Worm (Caenorhabditis elegans) whole organism, young adult: ENCODE data around the gene pmp-2.

Experiments
- Y53G8AR.9 ChIP-seq: fragments of 200-800 bp; sonication (Bioruptor generic); conservative IDR thresholded peaks from 2 replicates; pipeline ENCODE4 v1.3.6; 2022; ENCODE audit warnings: missing genetic modification reagents, missing genetic modification characterization, missing compliant biosample characterization
- Y95B8A.8 ChIP-seq: fragments of 200-800 bp; sonication (Bioruptor generic); IDR thresholded peaks from 2 replicates; pipeline ENCODE4 v1.3.6; 2022; ENCODE audit warnings: missing genetic modification reagents, missing genetic modification characterization, missing compliant biosample characterization
- efl-1 ChIP-seq: fragments of 150-350 bp; optimal IDR thresholded peaks from 2 replicates; lab custom pipeline; 2014; ENCODE audit warnings: missing biosample characterization, missing genetic modification reagents, missing genetic modification characterization
- egrh-3 ChIP-seq: fragments of 200-800 bp; sonication (Bioruptor generic); IDR thresholded peaks from 2 replicates; pipeline ENCODE4 v1.3.6; 2022; ENCODE audit warnings: missing genetic modification reagents, missing genetic modification characterization, missing compliant biosample characterization
- mxl-1 ChIP-seq: sonication (generic microtip); optimal IDR thresholded peaks from 2 replicates; lab custom pipeline; 2016; ENCODE audit warnings: missing genetic modification characterization, missing compliant biosample characterization
- nhr-179 ChIP-seq: sonication (generic microtip); optimal IDR thresholded peaks from 2 replicates; lab custom pipeline; 2016; ENCODE audit warnings: mild to moderate bottlenecking, missing genetic modification characterization, missing compliant biosample characterization
- snpc-4 ChIP-seq, 5 experiments: fragments of 150-350 bp in 1 of 5; sonication (generic microtip) in 4 of 5; optimal IDR thresholded peaks; 2 replicates each; lab custom pipeline; 2014 to 2018; ENCODE audit warnings: missing genetic modification characterization in 5 of 5, missing biosample characterization in 3 of 5, antibody characterized with exemption in 2 of 5, mild to moderate bottlenecking in 2 of 5, missing compliant biosample characterization in 2 of 5, missing genotype in 2 of 5, moderate library complexity in 2 of 5, missing genetic modification reagents in 1 of 5
- somi-1 ChIP-seq: fragments of 200-800 bp; sonication (Bioruptor generic); optimal IDR thresholded peaks from 2 replicates; lab custom pipeline; 2018; ENCODE audit warnings: mild to moderate bottlenecking, missing genetic modification characterization, missing compliant biosample characterization
- ztf-22 ChIP-seq: fragments of 200-800 bp; sonication (Bioruptor generic); optimal IDR thresholded peaks from 2 replicates; lab custom pipeline; 2018; ENCODE audit warnings: mild to moderate bottlenecking, missing genetic modification characterization, moderate library complexity, missing compliant biosample characterization

ce11 chrII:6919363-6919851, 31.8 kb upstream of the pmp-2 start, which contains the start of gene B0252.1:
- TF ChIP-seq Y95B8A.8 (GFP tag; lab: Robert Waterston, UW) (no peak), mxl-1 (tag; lab: Kevin White, UChicago) (no peak), egrh-3 (GFP tag; lab: Robert Waterston, UW) (no peak), ztf-22 (GFP tag; lab: Kevin White, UChicago) (no peak), nhr-179 (no peak), snpc-4 (GFP tag; optimal IDR thresholded peaks at IDR 0.05; lab: Kevin White, UChicago) (no peak), snpc-4 (tag; optimal IDR thresholded peaks at IDR 0.05; lab: Kevin White, UChicago) (no peak), efl-1 (GFP tag; lab: Kevin White, UChicago) (no peak), somi-1 (no peak), Y53G8AR.9 (GFP tag; lab: Robert Waterston, UW) (no peak)
